Fruit fly (Drosophila melanogaster) whole organism, embryonic: ENCODE results near the gene Slip1.

Source experiments
- B-H2 ChIP-seq: fragments of 200-800 bp; sonication (Bioruptor generic); optimal IDR thresholded peaks from 2 replicates; lab custom pipeline; 2018; ENCODE audit warnings: missing biosample characterization, mild to moderate bottlenecking, missing genetic modification characterization
- BtbVII ChIP-seq: fragments of 200-800 bp; sonication (Bioruptor generic); optimal IDR thresholded peaks from 3 replicates; lab custom pipeline; 2017; ENCODE audit warnings: missing biosample characterization, mild to moderate bottlenecking, missing genetic modification characterization
- CG10274 ChIP-seq: fragments of 200-800 bp; sonication (Bioruptor generic); optimal IDR thresholded peaks from 3 replicates; lab custom pipeline; 2017; ENCODE audit warnings: missing biosample characterization, mild to moderate bottlenecking, missing genetic modification characterization
- CG10431 ChIP-seq: fragments of 200-800 bp; sonication (Bioruptor generic); optimal IDR thresholded peaks from 3 replicates; lab custom pipeline; 2018; ENCODE audit warnings: missing biosample characterization, mild to moderate bottlenecking, missing genetic modification characterization
- CG10654 ChIP-seq: fragments of 200-800 bp; sonication (Bioruptor generic); optimal IDR thresholded peaks from 2 replicates; lab custom pipeline; 2016; ENCODE audit warnings: missing biosample characterization, missing genetic modification characterization
- CG10959 ChIP-seq: fragments of 200-800 bp; sonication (Bioruptor generic); IDR thresholded peaks from 2 replicates; pipeline ENCODE4 v1.3.6; 2022; ENCODE audit warnings: missing biosample characterization, missing genetic modification characterization
- CG11560 ChIP-seq: fragments of 200-800 bp; sonication (Bioruptor generic); IDR thresholded peaks from 3 replicates; pipeline ENCODE4 v1.3.6; 2022; ENCODE audit warnings: missing biosample characterization, missing genetic modification characterization
- CG11723 ChIP-seq: fragments of 200-800 bp; sonication (Bioruptor generic); optimal IDR thresholded peaks from 2 replicates; lab custom pipeline; 2017; ENCODE audit warnings: missing biosample characterization, mild to moderate bottlenecking, missing genetic modification characterization
- CG12659 ChIP-seq: fragments of 200-800 bp; sonication (Bioruptor generic); optimal IDR thresholded peaks from 3 replicates; lab custom pipeline; 2017; ENCODE audit warnings: mild to moderate bottlenecking, missing biosample characterization, missing genetic modification reagents, missing genetic modification characterization
- CG13894 ChIP-seq: fragments of 200-800 bp; sonication (Bioruptor generic); optimal IDR thresholded peaks from 3 replicates; lab custom pipeline; 2018; ENCODE audit warnings: missing biosample characterization, mild to moderate bottlenecking, missing genetic modification characterization, moderate library complexity
- CG15514 ChIP-seq: fragments of 200-800 bp; sonication (Bioruptor generic); optimal IDR thresholded peaks from 3 replicates; lab custom pipeline; 2017; ENCODE audit warnings: missing biosample characterization, missing genetic modification characterization, mild to moderate bottlenecking, moderate library complexity, missing genetic modification reagents
- CG1603 ChIP-seq: fragments of 200-800 bp; sonication (Bioruptor generic); optimal IDR thresholded peaks from 2 replicates; lab custom pipeline; 2019; ENCODE audit warnings: missing biosample characterization, mild to moderate bottlenecking, missing genetic modification characterization, moderate library complexity
- CG16779 ChIP-seq: fragments of 200-800 bp; sonication (Bioruptor generic); IDR thresholded peaks from 2 replicates; pipeline ENCODE4 v1.3.6; 2022; ENCODE audit warnings: missing biosample characterization, missing genetic modification characterization
- CG17802 ChIP-seq: fragments of 200-800 bp; sonication (Bioruptor generic); optimal IDR thresholded peaks from 2 replicates; lab custom pipeline; 2018; ENCODE audit warnings: missing biosample characterization, mild to moderate bottlenecking, missing genetic modification characterization, moderate library complexity
- CG34224 ChIP-seq: fragments of 200-800 bp; sonication (Bioruptor generic); IDR thresholded peaks from 3 replicates; pipeline ENCODE4 v1.3.6; 2022; ENCODE audit warnings: missing biosample characterization, missing genetic modification characterization; ENCODE audit not compliant: partially characterized antibody
- CG34376 ChIP-seq: fragments of 200-800 bp; sonication (Bioruptor generic); optimal IDR thresholded peaks from 2 replicates; lab custom pipeline; 2018; ENCODE audit warnings: missing biosample characterization, mild to moderate bottlenecking, missing genetic modification characterization
- CG4360 ChIP-seq: fragments of 200-800 bp; sonication (Bioruptor generic); IDR thresholded peaks from 2 replicates; pipeline ENCODE4 v1.3.6; 2022; ENCODE audit warnings: missing biosample characterization, missing genetic modification characterization
- CG8290 ChIP-seq, 3 experiments: fragments of 200-800 bp; sonication (Bioruptor generic); optimal IDR thresholded peaks; 2 replicates each; lab custom pipeline; 2016 to 2019; ENCODE audit warnings: missing biosample characterization in 3 of 3, missing genetic modification characterization in 3 of 3, mild to moderate bottlenecking in 2 of 3, moderate library complexity in 1 of 3
- CG8924 ChIP-seq: fragments of 200-800 bp; optimal IDR thresholded peaks from 3 replicates; lab custom pipeline; 2019; ENCODE audit warnings: missing biosample characterization, mild to moderate bottlenecking, missing genetic modification characterization, moderate library complexity
- Doc2 ChIP-seq: fragments of 200-800 bp; sonication (Bioruptor generic); IDR thresholded peaks from 2 replicates; pipeline ENCODE4 v1.3.6; 2022; ENCODE audit warnings: missing biosample characterization, missing genetic modification characterization
- HHEX ChIP-seq: fragments of 200-800 bp; sonication (Bioruptor generic); optimal IDR thresholded peaks from 3 replicates; lab custom pipeline; 2017; ENCODE audit warnings: missing biosample characterization, mild to moderate bottlenecking, missing genetic modification characterization, missing genetic modification reagents
- Lhr ChIP-seq: fragments of 200-800 bp; sonication (Bioruptor generic); optimal IDR thresholded peaks from 3 replicates; lab custom pipeline; 2017; ENCODE audit warnings: mild to moderate bottlenecking, missing biosample characterization, missing genetic modification reagents, missing genetic modification characterization
- MESR4 ChIP-seq: fragments of 200-800 bp; sonication (Bioruptor generic); optimal IDR thresholded peaks from 2 replicates; lab custom pipeline; 2018; ENCODE audit warnings: missing biosample characterization, mild to moderate bottlenecking, missing genetic modification characterization, moderate library complexity
- Meics ChIP-seq: fragments of 200-800 bp; sonication (Bioruptor generic); optimal IDR thresholded peaks from 2 replicates; lab custom pipeline; 2017; ENCODE audit warnings: missing biosample characterization, mild to moderate bottlenecking, missing genetic modification characterization
- NFAT ChIP-seq: fragments of 200-800 bp; sonication (Bioruptor generic); IDR thresholded peaks from 2 replicates; pipeline ENCODE4 v1.3.6; 2022; ENCODE audit warnings: missing biosample characterization, missing genetic modification characterization
- PHDP ChIP-seq: fragments of 200-800 bp; sonication (Bioruptor generic); optimal IDR thresholded peaks from 3 replicates; lab custom pipeline; 2018; ENCODE audit warnings: missing biosample characterization, mild to moderate bottlenecking, missing genetic modification characterization, moderate library complexity
- Sox100B ChIP-seq: fragments of 200-800 bp; sonication (Bioruptor generic); optimal IDR thresholded peaks from 3 replicates; lab custom pipeline; 2018; ENCODE audit warnings: missing biosample characterization, mild to moderate bottlenecking, missing genetic modification characterization
- Sry-δ ChIP-seq: fragments of 200-800 bp; sonication (Bioruptor generic); optimal IDR thresholded peaks from 2 replicates; lab custom pipeline; 2016; ENCODE audit warnings: missing biosample characterization, missing genetic modification characterization
- Trl ChIP-seq, 3 experiments: fragments of >200 bp in 2 of 3; fragments of 200-800 bp in 1 of 3; sonication (Bioruptor generic) in 1 of 3; optimal IDR thresholded peaks; 2 replicates in 1 of 3; 3 replicates in 2 of 3; lab custom pipeline; 2016 to 2017; ENCODE audit warnings: missing biosample characterization in 1 of 3, missing genetic modification characterization in 1 of 3
- bab2 ChIP-seq: fragments of 200-800 bp; sonication (Bioruptor generic); optimal IDR thresholded peaks from 2 replicates; lab custom pipeline; 2016; ENCODE audit warnings: missing biosample characterization, missing genetic modification characterization
- bowl ChIP-seq: fragments of 200-800 bp; sonication (Bioruptor generic); IDR thresholded peaks from 2 replicates; pipeline ENCODE4 v1.3.6; 2022; ENCODE audit warnings: missing biosample characterization, missing genetic modification characterization
- btn ChIP-seq: fragments of 200-800 bp; sonication (Bioruptor generic); optimal IDR thresholded peaks from 2 replicates; lab custom pipeline; 2016; ENCODE audit warnings: missing biosample characterization, missing genetic modification characterization
- chm ChIP-seq: fragments of 200-800 bp; sonication (Bioruptor generic); IDR thresholded peaks from 2 replicates; pipeline ENCODE4 v1.3.6; 2022; ENCODE audit warnings: missing biosample characterization, missing genetic modification characterization
- crol ChIP-seq: fragments of 200-800 bp; sonication (Bioruptor generic); IDR thresholded peaks from 2 replicates; pipeline ENCODE4 v1.3.6; 2022; ENCODE audit warnings: missing biosample characterization, missing genetic modification characterization
- dati ChIP-seq: fragments of 200-800 bp; sonication (Bioruptor generic); IDR thresholded peaks from 2 replicates; pipeline ENCODE4 v1.3.6; 2022; ENCODE audit warnings: missing biosample characterization, missing genetic modification characterization
- fd64A ChIP-seq: fragments of 200-800 bp; sonication (Bioruptor generic); optimal IDR thresholded peaks from 3 replicates; lab custom pipeline; 2018; ENCODE audit warnings: missing biosample characterization, mild to moderate bottlenecking, missing genetic modification characterization
- gem ChIP-seq: fragments of 200-800 bp; sonication (Bioruptor generic); optimal IDR thresholded peaks from 2 replicates; lab custom pipeline; 2019; ENCODE audit warnings: missing biosample characterization, mild to moderate bottlenecking, missing genetic modification characterization, moderate library complexity
- grn ChIP-seq: fragments of 200-800 bp; sonication (Bioruptor generic); optimal IDR thresholded peaks from 3 replicates; lab custom pipeline; 2017; ENCODE audit warnings: missing biosample characterization, missing genetic modification characterization
- gt ChIP-seq: fragments of 200-800 bp; sonication (Bioruptor generic); IDR thresholded peaks from 2 replicates; pipeline ENCODE4 v1.3.6; 2022; ENCODE audit warnings: missing biosample characterization, missing genetic modification characterization
- ind ChIP-seq: fragments of 200-800 bp; sonication (Bioruptor generic); optimal IDR thresholded peaks from 3 replicates; lab custom pipeline; 2016; ENCODE audit warnings: missing biosample characterization, missing genetic modification characterization
- lilli ChIP-seq: fragments of 200-800 bp; sonication (Bioruptor generic); optimal IDR thresholded peaks from 3 replicates; lab custom pipeline; 2016; ENCODE audit warnings: missing biosample characterization, missing genetic modification characterization
- lov ChIP-seq, 2 experiments: fragments of 200-800 bp in 1 of 2; fragments of >200 bp in 1 of 2; sonication (Bioruptor generic) in 1 of 2; IDR thresholded peaks in 1 of 2; optimal IDR thresholded peaks in 1 of 2; 2 replicates in 1 of 2; 3 replicates in 1 of 2; pipeline versions ENCODE4 v1.3.6 to Lab custom; 2017 to 2022; ENCODE audit warnings: missing biosample characterization in 1 of 2, missing genetic modification characterization in 1 of 2
- nau ChIP-seq: fragments of 200-800 bp; sonication (Bioruptor generic); optimal IDR thresholded peaks from 3 replicates; lab custom pipeline; 2017; ENCODE audit warnings: missing biosample characterization, mild to moderate bottlenecking, missing genetic modification characterization, missing genetic modification reagents
- pros ChIP-seq: fragments of 200-800 bp; sonication (Bioruptor generic); optimal IDR thresholded peaks from 3 replicates; lab custom pipeline; 2019; ENCODE audit warnings: missing biosample characterization, mild to moderate bottlenecking, missing genetic modification characterization, moderate library complexity
- ranshi ChIP-seq: fragments of 200-800 bp; sonication (Bioruptor generic); IDR thresholded peaks from 2 replicates; pipeline ENCODE4 v1.3.6; 2022; ENCODE audit warnings: missing biosample characterization, missing genetic modification characterization
- run ChIP-seq: fragments of 200-800 bp; sonication (Bioruptor generic); optimal IDR thresholded peaks from 3 replicates; lab custom pipeline; 2018; ENCODE audit warnings: missing biosample characterization, mild to moderate bottlenecking, missing genetic modification characterization
- sens-2 ChIP-seq: fragments of 200-800 bp; sonication (Bioruptor generic); IDR thresholded peaks from 2 replicates; pipeline ENCODE4 v1.3.6; 2022; ENCODE audit warnings: missing biosample characterization, missing genetic modification characterization
- slp2 ChIP-seq: fragments of 200-800 bp; sonication (Bioruptor generic); optimal IDR thresholded peaks from 2 replicates; lab custom pipeline; 2016; ENCODE audit warnings: missing biosample characterization, missing genetic modification characterization
- sna ChIP-seq: fragments of 200-800 bp; sonication (Bioruptor generic); IDR thresholded peaks from 2 replicates; pipeline ENCODE4 v1.3.6; 2022; ENCODE audit warnings: missing biosample characterization, missing genetic modification characterization; ENCODE audit not compliant: partially characterized antibody
- so ChIP-seq: fragments of 200-800 bp; sonication (Bioruptor generic); IDR thresholded peaks from 3 replicates; pipeline ENCODE4 v1.3.6; 2022; ENCODE audit warnings: missing biosample characterization, missing genetic modification characterization

The Slip1 gene

dm6 chr4:695845-696244 is 32.4 kb downstream of the Slip1 start, which contains the start of gene myo (continued):
- TF ChIP-seq lov (optimal IDR thresholded peaks at IDR 0.05; lab: Kevin White, UChicago) (no peak), lov (GFP tag; IDR thresholded peaks at IDR 0.05; lab: Robert Waterston, UW) (no peak), CG8924 (no peak), sens-2 (no peak), HHEX (GFP tag; lab: Kevin White, UChicago) (no peak), CG34224 (GFP tag; lab: Robert Waterston, UW) (no peak), bab2 (GFP tag; lab: Kevin White, UChicago) (no peak), bowl (GFP tag; lab: Robert Waterston, UW) (no peak), btn (no peak), CG17802 (tag; lab: Kevin White, UChicago) (peak; percentile 66), PHDP (tag; lab: Kevin White, UChicago) (peak; percentile 0), CG11723 (GFP tag; lab: Kevin White, UChicago) (peak; percentile 75), CG15514 (no peak), BtbVII (GFP tag; lab: Kevin White, UChicago) (no peak), lilli (GFP tag; lab: Kevin White, UChicago) (peak; percentile 7), ind (GFP tag; lab: Kevin White, UChicago) (no peak), CG1603 (peak; percentile 34), dati (GFP tag; lab: Robert Waterston, UW) (no peak), CG10654 (no peak), sna (no peak), pros (GFP tag; lab: Kevin White, UChicago) (no peak), run (tag; lab: Kevin White, UChicago) (no peak), fd64A (GFP tag; lab: Kevin White, UChicago) (no peak), nau (GFP tag; lab: Kevin White, UChicago) (no peak), gem (peak; percentile 14), CG16779 (GFP tag; lab: Robert Waterston, UW) (no peak), CG12659 (GFP tag; lab: Kevin White, UChicago) (peak; percentile 32), grn (GFP tag; lab: Kevin White, UChicago) (no peak), gt (GFP tag; lab: Robert Waterston, UW) (no peak), Meics (GFP tag; lab: Kevin White, UChicago) (no peak), Sox100B (GFP tag; lab: Kevin White, UChicago) (no peak), CG34376 (GFP tag; lab: Kevin White, UChicago) (peak; percentile 39), CG8290 (GFP tag; optimal IDR thresholded peaks at IDR 0.05; lab: Kevin White, UChicago) (no peak), CG8290 (tag; optimal IDR thresholded peaks at IDR 0.05; lab: Kevin White, UChicago) (peak in 1 of 2 experiments; percentile 13), B-H2 (GFP tag; lab: Kevin White, UChicago) (peak; percentile 28), ranshi (no peak), MESR4 (peak; percentile 11), Lhr (no peak), CG13894 (tag; lab: Kevin White, UChicago) (peak; percentile 46), so (GFP tag; lab: Robert Waterston, UW) (no peak), Sry-δ (GFP tag; lab: Kevin White, UChicago) (no peak), slp2 (GFP tag; lab: Kevin White, UChicago) (no peak), CG4360 (GFP tag; lab: Robert Waterston, UW) (no peak), Doc2 (no peak), chm (GFP tag; lab: Robert Waterston, UW) (no peak), CG11560 (tag; lab: Robert Waterston, UW) (no peak), CG10959 (no peak), NFAT (GFP tag; lab: Robert Waterston, UW) (no peak), Trl (optimal IDR thresholded peaks at IDR 0.05; lab: Kevin White, UChicago) (no peak), Trl (GFP tag; optimal IDR thresholded peaks at IDR 0.05; lab: Kevin White, UChicago) (no peak), CG10431 (GFP tag; lab: Kevin White, UChicago) (peak; percentile 0), crol (GFP tag; lab: Robert Waterston, UW) (no peak), CG10274 (no peak)
